Worm (Caenorhabditis elegans): Measurements from ENCODE around the gene ZK177.2.

DNA sequence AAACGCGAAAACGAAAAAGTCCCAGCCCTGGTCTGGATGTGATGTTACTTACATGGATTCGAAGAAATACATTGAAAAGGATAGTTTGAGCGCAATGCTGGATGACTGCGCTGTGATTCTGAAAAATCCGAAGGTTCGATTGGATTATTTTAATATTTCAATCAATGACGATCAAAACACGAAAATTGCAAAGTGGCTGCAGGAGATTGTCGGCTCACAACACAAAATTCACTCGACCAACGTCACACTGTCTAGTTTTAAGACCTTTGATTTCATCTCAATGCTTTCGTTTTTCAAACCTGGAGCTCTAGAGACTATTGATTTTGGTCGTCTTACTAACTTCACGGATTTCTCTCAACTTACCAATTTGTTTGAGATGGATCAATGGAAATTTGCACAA lies 32.5 kb downstream of the ZK177.2 start, which contains the start of gene C17C3.5:
- TF ChIP-seq aly-2 (tag; optimal IDR thresholded peaks at IDR 0.05), result no peak
- TF ChIP-seq zag-1 (tag; optimal IDR thresholded peaks at IDR 0.05), result no peak
- TF ChIP-seq nhr-237 (tag; optimal IDR thresholded peaks at IDR 0.05), result no peak
- no peak for TF ChIP-seq nhr-6 (tag; optimal IDR thresholded peaks at IDR 0.05)
- TF ChIP-seq dmd-4 (tag; optimal IDR thresholded peaks at IDR 0.05), result no peak

Data from whole organism, L2 larva.